Fruit fly (Drosophila melanogaster) whole organism, prepupa: ENCODE results near the gene Cdc27.

ENCODE experiments used
- CG31627 ChIP-seq: fragments of 200-800 bp; sonication (Bioruptor generic); optimal IDR thresholded peaks from 3 replicates; lab custom pipeline; 2016; ENCODE audit warnings: missing biosample characterization, missing genetic modification characterization
- CG6854 ChIP-seq: fragments of 200-800 bp; sonication (Bioruptor generic); optimal IDR thresholded peaks from 2 replicates; lab custom pipeline; 2017; ENCODE audit warnings: missing biosample characterization, mild to moderate bottlenecking, missing genetic modification characterization
- CG8632 ChIP-seq: fragments of 200-800 bp; sonication (Bioruptor generic); optimal IDR thresholded peaks from 3 replicates; lab custom pipeline; 2016; ENCODE audit warnings: missing biosample characterization, missing genetic modification characterization
- Smox ChIP-seq: fragments of 200-800 bp; sonication (Bioruptor generic); optimal IDR thresholded peaks from 3 replicates; lab custom pipeline; 2016; ENCODE audit warnings: missing biosample characterization, missing genetic modification characterization

dm6 chr3L:7263757-7264516 is 14.8 kb upstream of the Cdc27 start, which contains the start of gene CG14830:
- TF ChIP-seq CG8632 (GFP tag; lab: Kevin White, UChicago) = no peak
- TF ChIP-seq CG6854 = no peak
- no peak for TF ChIP-seq CG31627 (GFP tag; lab: Kevin White, UChicago)
- TF ChIP-seq Smox = peak; percentile 6
